Fruit fly (Drosophila melanogaster): ENCODE measurements around the gene Cln3.

Cln3 gene

dm6 chr3L:17804511-17804910, 9.4 kb downstream of the Cln3 start, which contains the start of gene ais (continued):
- TF ChIP-seq YL-1 (GFP tag; optimal IDR thresholded peaks at IDR 0.05) (peak; percentile 41), CG8290 (GFP tag; optimal IDR thresholded peaks at IDR 0.05) (no peak), CG8290 (tag; optimal IDR thresholded peaks at IDR 0.05) (peak in 1 of 2 experiments; percentile 56), Abd-B (GFP tag; optimal IDR thresholded peaks at IDR 0.05) (peak; percentile 7), Xbp1 (GFP tag; optimal IDR thresholded peaks at IDR 0.05) (peak; percentile 34), ttk (GFP tag; IDR thresholded peaks at IDR 0.05) (no peak), unpg (GFP tag; optimal IDR thresholded peaks at IDR 0.05) (peak; percentile 39), sug (tag; optimal IDR thresholded peaks at IDR 0.05) (peak; percentile 45), nmo (GFP tag; optimal IDR thresholded peaks at IDR 0.05) (peak; percentile 9), phol (tag; optimal IDR thresholded peaks at IDR 0.05) (peak; percentile 22), CG3847 (GFP tag; IDR thresholded peaks at IDR 0.05) (peak; percentile 64; the same call in 1 of the 2 replicates), z (GFP tag; IDR thresholded peaks at IDR 0.05) (no peak), Sox102F (GFP tag; optimal IDR thresholded peaks at IDR 0.05) (peak; percentile 30), CG7928 (GFP tag; optimal IDR thresholded peaks at IDR 0.05) (peak; percentile 55), Lhr (GFP tag; optimal IDR thresholded peaks at IDR 0.05) (peak; percentile 20), dm (GFP tag; optimal IDR thresholded peaks at IDR 0.05) (peak; percentile 93), dpn (GFP tag; optimal IDR thresholded peaks at IDR 0.05) (peak in 1 of 2 experiments; percentile 10), zen (tag; optimal IDR thresholded peaks at IDR 0.05) (peak; percentile 4), CG17359 (tag; optimal IDR thresholded peaks at IDR 0.05) (peak; percentile 14), al (GFP tag; IDR thresholded peaks at IDR 0.05) (no peak), NFAT (GFP tag; IDR thresholded peaks at IDR 0.05) (no peak), row (GFP tag; IDR thresholded peaks at IDR 0.05) (peak; percentile 77), CG2120 (GFP tag; optimal IDR thresholded peaks at IDR 0.05) (peak; percentile 50), CG10366 (GFP tag; IDR thresholded peaks at IDR 0.05) (0 out of 2 replicates have a peak, but pooled peaks have one; percentile 13), CoRest (tag; optimal IDR thresholded peaks at IDR 0.05) (peak; percentile 29), CG7839 (tag; optimal IDR thresholded peaks at IDR 0.05) (peak; percentile 14), CG4424 (GFP tag; optimal IDR thresholded peaks at IDR 0.05) (no peak), CG12391 (tag; optimal IDR thresholded peaks at IDR 0.05) (peak; percentile 39), Lim3 (GFP tag; IDR thresholded peaks at IDR 0.05) (no peak), trh (GFP tag; optimal IDR thresholded peaks at IDR 0.05) (no peak), CG9932 (GFP tag; IDR thresholded peaks at IDR 0.05) (peak; percentile 62), lilli (GFP tag; optimal IDR thresholded peaks at IDR 0.05) (peak; percentile 54), grau (tag; optimal IDR thresholded peaks at IDR 0.05) (peak; percentile 41), trem (tag; optimal IDR thresholded peaks at IDR 0.05) (peak; percentile 55), E2f2 (GFP tag; IDR thresholded peaks at IDR 0.05) (peak; percentile 51), sr (GFP tag; IDR thresholded peaks at IDR 0.05) (no peak), sens (GFP tag) (peak; percentile 61), Hey (tag; optimal IDR thresholded peaks at IDR 0.05) (no peak), MESR4 (GFP tag; optimal IDR thresholded peaks at IDR 0.05) (peak; percentile 18), CG13624 (GFP tag; optimal IDR thresholded peaks at IDR 0.05) (peak; percentile 26), CG15269 (tag; optimal IDR thresholded peaks at IDR 0.05) (peak; percentile 23), CG10462 (GFP tag; optimal IDR thresholded peaks at IDR 0.05) (no peak), ci (GFP tag; IDR thresholded peaks at IDR 0.05) (peak; percentile 38; the same call in 1 of the 3 replicates), cwo (GFP tag; optimal IDR thresholded peaks at IDR 0.05) (peak; percentile 81), onecut (GFP tag; IDR thresholded peaks at IDR 0.05) (no peak), ewg (GFP tag; optimal IDR thresholded peaks at IDR 0.05) (peak; percentile 18), lmd (GFP tag; IDR thresholded peaks at IDR 0.05) (no peak), MBD-R2 (GFP tag; IDR thresholded peaks at IDR 0.05) (peak; percentile 53), slbo (GFP tag; IDR thresholded peaks at IDR 0.05) (peak; percentile 70), Dp (GFP tag; optimal IDR thresholded peaks at IDR 0.05) (peak; percentile 42), HmgZ (tag; optimal IDR thresholded peaks at IDR 0.05) (peak; percentile 22), Oli (tag; optimal IDR thresholded peaks at IDR 0.05) (peak; percentile 17)

Data from whole organism, embryonic.